Worm (Caenorhabditis elegans): Measurements from ENCODE around the gene gyg-2.

ce11 chrV:16744783-16745182, 1.3 kb downstream of the gyg-2 start:
- TF ChIP-seq ztf-11 (tag; optimal IDR thresholded peaks at IDR 0.05) (no peak), nhr-43 (tag; optimal IDR thresholded peaks at IDR 0.05; ENCODE audit: poor library complexity, severe bottlenecking) (no peak), pha-4 (tag; optimal IDR thresholded peaks at IDR 0.05) (no peak), elt-2 (tag; optimal IDR thresholded peaks at IDR 0.05) (no peak), mml-1 (tag; optimal IDR thresholded peaks at IDR 0.05) (no peak), nhr-12 (tag; optimal IDR thresholded peaks at IDR 0.05) (no peak), ama-1 (optimal IDR thresholded peaks at IDR 0.05) (no peak), ceh-28 (tag; optimal IDR thresholded peaks at IDR 0.05) (no peak), ceh-9 (tag; optimal IDR thresholded peaks at IDR 0.05) (no peak), egl-5 (tag; optimal IDR thresholded peaks at IDR 0.05) (no peak), eor-1 (tag; optimal IDR thresholded peaks at IDR 0.05) (no peak), skn-1 (tag; optimal IDR thresholded peaks at IDR 0.05) (no peak)

Measured in whole organism, L3 larva.